Worm (Caenorhabditis elegans) whole organism, L4 larva: ENCODE data around the gene cpf-2.

Experiments
- D1046.2 ChIP-seq: fragments of 200-800 bp; sonication (Bioruptor generic); IDR thresholded peaks from 2 replicates; pipeline ENCODE4 v1.3.6; 2022; ENCODE audit warnings: missing genetic modification characterization, missing compliant biosample characterization
- F26F4.8 ChIP-seq: fragments of 200-800 bp; sonication (Bioruptor generic); conservative IDR thresholded peaks from 2 replicates; pipeline ENCODE4 v1.3.6; 2022; ENCODE audit warnings: missing genetic modification characterization, missing compliant biosample characterization
- F37D6.2 ChIP-seq: sonication (generic microtip); optimal IDR thresholded peaks from 2 replicates; lab custom pipeline; 2016; ENCODE audit warnings: mild to moderate bottlenecking, missing genetic modification characterization, missing compliant biosample characterization
- F44E2.7 ChIP-seq: fragments of 200-800 bp; sonication (Bioruptor generic); IDR thresholded peaks from 2 replicates; pipeline ENCODE4 v2.1.2; 2022; ENCODE audit warnings: missing genetic modification characterization, missing compliant biosample characterization
- F49E8.2 ChIP-seq: sonication (generic microtip); optimal IDR thresholded peaks from 2 replicates; lab custom pipeline; 2016; ENCODE audit warnings: missing compliant biosample characterization, mild to moderate bottlenecking, missing genetic modification characterization, borderline replicate concordance
- Y48G9A.11 ChIP-seq: fragments of 200-800 bp; sonication (Bioruptor generic); IDR thresholded peaks from 2 replicates; pipeline ENCODE4 v1.3.6; 2022; ENCODE audit warnings: missing genetic modification reagents, missing genetic modification characterization, missing compliant biosample characterization
- aha-1 ChIP-seq: fragments of 150-350 bp; peaks from one replicate; lab custom pipeline; 2014; ENCODE audit warnings: missing biosample characterization, missing genetic modification characterization
- arid-1 ChIP-seq: fragments of 200-800 bp; sonication (Bioruptor generic); conservative IDR thresholded peaks from 2 replicates; pipeline ENCODE4 v1.3.6; 2022; ENCODE audit warnings: missing genetic modification reagents, missing genetic modification characterization, missing compliant biosample characterization
- attf-4 ChIP-seq: sonication (generic microtip); optimal IDR thresholded peaks from 3 replicates; lab custom pipeline; 2017; ENCODE audit warnings: missing biosample characterization, missing genetic modification characterization
- ctbp-1 ChIP-seq: fragments of 200-800 bp; sonication (Bioruptor generic); IDR thresholded peaks from 2 replicates; pipeline ENCODE4 v1.3.6; 2022; ENCODE audit warnings: missing genetic modification reagents, missing genetic modification characterization, missing compliant biosample characterization
- daf-12 ChIP-seq: fragments of 150-350 bp; optimal IDR thresholded peaks from 2 replicates; lab custom pipeline; 2014; ENCODE audit warnings: missing biosample characterization, missing genetic modification reagents, missing genetic modification characterization
- daf-16 ChIP-seq, 3 experiments: sonication (generic microtip); optimal IDR thresholded peaks; 2 replicates each; lab custom pipeline; 2016 to 2017; ENCODE audit warnings: missing genetic modification characterization in 3 of 3, missing genetic modification reagents in 3 of 3, mild to moderate bottlenecking in 2 of 3, missing compliant biosample characterization in 2 of 3, missing biosample characterization in 1 of 3, moderate library complexity in 1 of 3
- dmd-8 ChIP-seq: fragments of 200-800 bp; sonication (Bioruptor generic); IDR thresholded peaks from 2 replicates; pipeline ENCODE4 v1.3.6; 2022; ENCODE audit warnings: missing genetic modification characterization, missing compliant biosample characterization
- dve-1 ChIP-seq: sonication (generic microtip); optimal IDR thresholded peaks from 2 replicates; lab custom pipeline; 2017; ENCODE audit warnings: antibody characterized with exemption, mild to moderate bottlenecking, missing genetic modification characterization, missing compliant biosample characterization; ENCODE audit not compliant: insufficient read depth
- egl-43 ChIP-seq: fragments of 200-800 bp; sonication (Bioruptor generic); IDR thresholded peaks from 2 replicates; pipeline ENCODE4 v1.3.6; 2022; ENCODE audit warnings: missing genetic modification reagents, missing genetic modification characterization, missing compliant biosample characterization
- hif-1 ChIP-seq, 2 experiments: sonication (generic microtip); optimal IDR thresholded peaks; 2 replicates each; lab custom pipeline; 2016 to 2017; ENCODE audit warnings: missing compliant biosample characterization in 2 of 2, missing genetic modification characterization in 2 of 2, missing genetic modification reagents in 2 of 2, missing genotype in 2 of 2, mild to moderate bottlenecking in 1 of 2
- hlh-30 ChIP-seq: sonication (generic microtip); optimal IDR thresholded peaks from 2 replicates; lab custom pipeline; 2017; ENCODE audit warnings: antibody characterized with exemption, mild to moderate bottlenecking, missing genetic modification characterization, missing compliant biosample characterization; ENCODE audit not compliant: insufficient read depth
- hmg-1.1 ChIP-seq: fragments of 200-800 bp; sonication (Bioruptor generic); IDR thresholded peaks from 2 replicates; pipeline ENCODE4 v1.3.6; 2022; ENCODE audit warnings: missing genetic modification reagents, missing genetic modification characterization, missing compliant biosample characterization
- lin-1 ChIP-seq: fragments of 200-800 bp; sonication (Bioruptor generic); IDR thresholded peaks from 2 replicates; pipeline ENCODE4 v1.3.6; 2022; ENCODE audit warnings: missing genetic modification reagents, missing genetic modification characterization, missing compliant biosample characterization
- lin-15B ChIP-seq: fragments of 150-350 bp; sonication (generic microtip); optimal IDR thresholded peaks from 3 replicates; lab custom pipeline; 2014; ENCODE audit warnings: missing biosample characterization, missing genetic modification characterization
- lin-29 ChIP-seq: fragments of 200-800 bp; sonication (Bioruptor generic); IDR thresholded peaks from 2 replicates; pipeline ENCODE4 v1.3.6; 2022; ENCODE audit warnings: missing genetic modification reagents, missing genetic modification characterization, missing compliant biosample characterization
- lin-38 ChIP-seq: fragments of 200-800 bp; sonication (Bioruptor generic); IDR thresholded peaks from 2 replicates; pipeline ENCODE4 v1.3.6; 2022; ENCODE audit warnings: missing genetic modification reagents, missing genetic modification characterization, missing compliant biosample characterization
- lir-3 ChIP-seq: sonication (generic microtip); optimal IDR thresholded peaks from 2 replicates; lab custom pipeline; 2016; ENCODE audit warnings: mild to moderate bottlenecking, missing genetic modification characterization, missing compliant biosample characterization
- lsy-2 ChIP-seq, 2 experiments: fragments of 150-350 bp in 1 of 2; sonication (generic microtip) in 1 of 2; optimal IDR thresholded peaks; 2 replicates each; lab custom pipeline; 2014 to 2017; ENCODE audit warnings: missing biosample characterization in 2 of 2, missing genetic modification characterization in 2 of 2
- mep-1 ChIP-seq: fragments of 150-350 bp; sonication (generic microtip); optimal IDR thresholded peaks from 3 replicates; lab custom pipeline; 2014; ENCODE audit warnings: missing biosample characterization, missing genetic modification characterization
- mxl-3 ChIP-seq: fragments of 200-800 bp; sonication (Bioruptor generic); optimal IDR thresholded peaks from 2 replicates; lab custom pipeline; 2018; ENCODE audit warnings: mild to moderate bottlenecking, missing genetic modification characterization, missing compliant biosample characterization
- nhr-111 ChIP-seq: fragments of 200-800 bp; sonication (Bioruptor generic); optimal IDR thresholded peaks from 2 replicates; lab custom pipeline; 2018; ENCODE audit warnings: mild to moderate bottlenecking, missing genetic modification characterization, missing compliant biosample characterization
- nhr-237 ChIP-seq: sonication (generic microtip); optimal IDR thresholded peaks from 2 replicates; lab custom pipeline; 2017; ENCODE audit warnings: missing biosample characterization, missing genetic modification characterization
- nhr-42 ChIP-seq: fragments of 200-800 bp; sonication (Bioruptor generic); IDR thresholded peaks from 2 replicates; pipeline ENCODE4 v1.3.6; 2022; ENCODE audit warnings: missing genetic modification characterization, missing compliant biosample characterization
- php-3 ChIP-seq: fragments of 200-800 bp; sonication (Bioruptor generic); IDR thresholded peaks from 2 replicates; pipeline ENCODE4 v1.3.6; 2022; ENCODE audit warnings: missing genetic modification reagents, missing genetic modification characterization, missing compliant biosample characterization
- rbr-2 ChIP-seq: sonication (generic microtip); optimal IDR thresholded peaks from 2 replicates; lab custom pipeline; 2016; ENCODE audit warnings: missing genotype, missing genetic modification characterization, missing compliant biosample characterization
- saeg-2 ChIP-seq: fragments of 200-800 bp; sonication (Bioruptor generic); IDR thresholded peaks from 2 replicates; pipeline ENCODE4 v1.3.6; 2022; ENCODE audit warnings: missing genetic modification reagents, missing genetic modification characterization, missing compliant biosample characterization
- tag-97 ChIP-seq: fragments of 200-800 bp; sonication (Bioruptor generic); IDR thresholded peaks from 2 replicates; pipeline ENCODE4 v1.3.6; 2022; ENCODE audit warnings: missing genetic modification characterization, missing compliant biosample characterization
- vab-7 ChIP-seq: fragments of 200-800 bp; sonication (Bioruptor generic); IDR thresholded peaks from 2 replicates; pipeline ENCODE4 v1.3.6; 2022; ENCODE audit warnings: missing genetic modification reagents, missing genetic modification characterization, missing compliant biosample characterization
- zfp-3 ChIP-seq: fragments of 200-800 bp; sonication (Bioruptor generic); conservative IDR thresholded peaks from 2 replicates; pipeline ENCODE4 v1.3.6; 2022; ENCODE audit warnings: missing genetic modification reagents, missing genetic modification characterization, missing compliant biosample characterization

The cpf-2 gene

ce11 chrIII:13224395-13224794, 44.3 kb downstream of the cpf-2 start:
- no peak for TF ChIP-seq nhr-237
- no peak for TF ChIP-seq mxl-3
- TF ChIP-seq attf-4 (tag; lab: Kevin White, UChicago) = no peak
- TF ChIP-seq daf-12 = no peak
- no peak for TF ChIP-seq lir-3
- no peak for TF ChIP-seq daf-16 (GFP tag; optimal IDR thresholded peaks at IDR 0.05; lab: Kevin White, UChicago)
- peak; percentile 20 for TF ChIP-seq daf-16 (tag; optimal IDR thresholded peaks at IDR 0.05; lab: Kevin White, UChicago)
- TF ChIP-seq tag-97 (GFP tag; lab: Robert Waterston, UW) = no peak
- TF ChIP-seq F37D6.2 (tag; lab: Kevin White, UChicago) = no peak
- TF ChIP-seq dmd-8 (GFP tag; lab: Robert Waterston, UW) = peak; percentile 70; the same call in 1 of the 2 replicates
- no peak for TF ChIP-seq rbr-2
- TF ChIP-seq egl-43 = no peak
- TF ChIP-seq mep-1 (tag; lab: Kevin White, UChicago) = peak; percentile 16
- 0 out of 2 replicates have a peak, but pooled peaks have one; percentile 49 for TF ChIP-seq ctbp-1
- TF ChIP-seq lin-29 (GFP tag; lab: Robert Waterston, UW) = no peak
- no peak for TF ChIP-seq saeg-2 (GFP tag; lab: Robert Waterston, UW)
- TF ChIP-seq lin-1 (GFP tag; lab: Robert Waterston, UW) = peak; percentile 35; the same call in 1 of the 2 replicates
- peak; percentile 61; the same call in 1 of the 2 replicates for TF ChIP-seq F26F4.8
- 0 out of 2 replicates have a peak, but pooled peaks have one; percentile 15 for TF ChIP-seq nhr-42 (GFP tag; lab: Robert Waterston, UW)
- TF ChIP-seq D1046.2 (GFP tag; lab: Robert Waterston, UW) = peak; percentile 36; the same call in 1 of the 2 replicates
- TF ChIP-seq dve-1 (tag; lab: Kevin White, UChicago) = peak; percentile 29
- TF ChIP-seq F49E8.2 (tag; lab: Kevin White, UChicago) = no peak
- TF ChIP-seq Y48G9A.11 (GFP tag; lab: Robert Waterston, UW) = 0 out of 2 replicates have a peak, but pooled peaks have one; percentile 43
- TF ChIP-seq zfp-3 (GFP tag; lab: Robert Waterston, UW) = no peak
- TF ChIP-seq arid-1 = 0 out of 2 replicates have a peak, but pooled peaks have one; percentile 45
- peak in 1 of 2 experiments; percentile 14 for TF ChIP-seq lsy-2 (tag; optimal IDR thresholded peaks at IDR 0.05; lab: Kevin White, UChicago)
- TF ChIP-seq hif-1 (tag; optimal IDR thresholded peaks at IDR 0.05; lab: Kevin White, UChicago) = no peak
- TF ChIP-seq F44E2.7 = no peak
- TF ChIP-seq vab-7 (GFP tag; lab: Robert Waterston, UW) = 0 out of 2 replicates have a peak, but pooled peaks have one; percentile 1
- TF ChIP-seq lin-38 (GFP tag; lab: Robert Waterston, UW) = peak; percentile 60
- TF ChIP-seq php-3 = no peak
- peak; percentile 62 for TF ChIP-seq hmg-1.1 (GFP tag; lab: Robert Waterston, UW)
- no peak for TF ChIP-seq lin-15B (tag; lab: Kevin White, UChicago)
- TF ChIP-seq hlh-30 = peak; percentile 73
- no peak for TF ChIP-seq nhr-111 (GFP tag; lab: Kevin White, UChicago)
- TF ChIP-seq, all 104 proteins: peak for 16

DNA sequence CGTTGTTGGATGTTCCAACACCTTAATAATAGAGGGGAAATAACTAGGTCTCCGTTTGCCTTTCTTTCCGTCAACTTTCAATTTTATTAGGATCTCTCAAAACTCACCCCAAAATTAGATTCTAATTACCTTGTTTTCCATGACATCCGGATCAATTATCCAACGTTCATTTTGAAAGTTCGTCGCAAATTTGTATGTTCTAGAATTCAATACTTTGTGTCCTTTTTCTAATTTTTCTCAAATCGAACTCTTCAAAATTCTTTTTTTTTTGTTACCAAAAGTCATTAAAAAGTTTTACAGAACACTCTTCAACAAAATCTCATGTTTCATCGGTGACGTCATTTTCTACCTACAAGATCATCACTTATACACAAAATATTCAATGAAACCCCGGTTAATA, 45.9 kb downstream of the cpf-2 start, which contains the start of gene Y43F4A.1:
TSS of gene Y43F4A.1 (plus strand) at position 301 of the 400 bp plus-strand sequence.
- TF ChIP-seq aha-1 (tag; lab: Kevin White, UChicago) (peak; percentile 40), mep-1 (tag; lab: Kevin White, UChicago) (no peak)
